Worm (Caenorhabditis elegans): Measurements from ENCODE around the gene F39B3.7.
"Not testable (repeated sequence)": the region's sequence is repeated elsewhere in the genome, so short reads cannot be mapped to it uniquely, and the experiment has no call there.

F39B3.7 gene

DNA sequence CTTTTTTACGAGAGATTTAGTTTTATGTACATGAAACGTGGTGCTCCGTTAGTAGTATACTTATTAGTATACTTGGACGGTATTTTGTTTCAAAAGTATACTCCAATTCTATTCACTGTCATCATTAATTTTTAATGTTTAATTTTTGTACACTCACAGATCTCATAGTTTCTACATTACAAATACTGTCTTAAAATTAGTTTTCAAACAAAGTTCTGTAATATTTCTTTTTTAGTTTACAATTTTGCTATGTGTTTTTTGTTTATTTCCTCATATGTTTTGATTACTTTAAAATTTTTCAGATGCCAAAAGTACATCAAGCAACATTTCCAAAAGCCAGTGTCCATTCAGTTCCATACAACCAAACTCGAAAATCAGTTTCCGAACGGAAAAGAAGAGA is 16.5 kb downstream of the F39B3.7 start, which contains the start of gene hlh-28:
Gene hlh-28 (plus strand): TSS at position 301 of the 400 bp plus-strand sequence.
- TF ChIP-seq fos-1 (tag; optimal IDR thresholded peaks at IDR 0.05); nhr-129 (tag; optimal IDR thresholded peaks at IDR 0.05); blmp-1 (tag; optimal IDR thresholded peaks at IDR 0.05; ENCODE audit: insufficient read depth): not testable (repeated sequence)

DNA sequence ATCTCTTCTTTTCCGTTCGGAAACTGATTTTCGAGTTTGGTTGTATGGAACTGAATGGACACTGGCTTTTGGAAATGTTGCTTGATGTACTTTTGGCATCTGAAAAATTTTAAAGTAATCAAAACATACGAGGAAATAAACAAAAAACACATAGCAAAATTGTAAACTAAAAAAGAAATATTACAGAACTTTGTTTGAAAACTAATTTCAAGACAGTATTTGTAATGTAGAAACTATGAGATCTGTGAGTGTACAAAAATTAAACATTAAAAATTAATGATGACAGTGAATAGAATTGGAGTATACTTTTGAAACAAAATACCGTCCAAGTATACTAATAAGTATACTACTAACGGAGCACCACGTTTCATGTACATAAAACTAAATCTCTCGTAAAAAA is 18.7 kb downstream of the F39B3.7 start, which contains the start of gene hlh-29:
Gene hlh-29 (minus strand): TSS at position 101 of the 400 bp plus-strand sequence.
- not testable (repeated sequence) for TF ChIP-seq lsy-2, dmd-4, ztf-11 (tag; optimal IDR thresholded peaks at IDR 0.05)

DNA sequence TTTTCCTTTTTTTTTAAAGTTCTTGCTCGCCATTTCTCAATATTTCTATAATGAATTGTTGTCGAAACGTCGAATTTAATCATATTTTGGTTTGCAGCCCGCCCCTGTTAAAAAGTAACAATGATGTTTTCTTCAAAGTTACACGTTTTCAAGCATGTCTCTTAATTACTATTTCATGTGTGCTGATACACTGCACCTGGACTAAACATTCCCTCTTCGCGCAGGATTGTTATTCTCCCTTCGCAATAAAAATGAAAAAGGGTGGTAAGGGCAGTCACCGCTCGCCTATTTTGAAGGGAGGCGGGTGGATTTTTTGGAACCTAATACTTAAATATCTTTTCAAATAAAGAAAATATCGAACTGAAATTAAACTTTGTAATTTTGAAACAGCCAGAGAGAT is 21.8 kb downstream of the F39B3.7 start:
- TF ChIP-seq unc-55 (GFP tag; optimal IDR thresholded peaks at IDR 0.05) (peak; percentile 53), nhr-12 (tag; optimal IDR thresholded peaks at IDR 0.05) (no peak), sma-9 (GFP tag; optimal IDR thresholded peaks at IDR 0.05) (peak; percentile 22), sma-9 (tag; optimal IDR thresholded peaks at IDR 0.05) (no peak), nhr-10 (tag; optimal IDR thresholded peaks at IDR 0.05) (no peak), ceh-16 (tag; optimal IDR thresholded peaks at IDR 0.05) (no peak), skn-1 (tag; optimal IDR thresholded peaks at IDR 0.05) (no peak), blmp-1 (tag; optimal IDR thresholded peaks at IDR 0.05; ENCODE audit: insufficient read depth) (no peak), alr-1 (tag; optimal IDR thresholded peaks at IDR 0.05) (no peak), ceh-82 (tag; optimal IDR thresholded peaks at IDR 0.05) (no peak), zag-1 (tag; optimal IDR thresholded peaks at IDR 0.05) (no peak), elt-1 (tag; optimal IDR thresholded peaks at IDR 0.05) (no peak), nhr-11 (tag; optimal IDR thresholded peaks at IDR 0.05) (no peak), dmd-4 (tag; optimal IDR thresholded peaks at IDR 0.05) (no peak), nhr-77 (tag; optimal IDR thresholded peaks at IDR 0.05) (peak; percentile 1), nhr-129 (tag; optimal IDR thresholded peaks at IDR 0.05) (peak; percentile 42), nhr-21 (tag; optimal IDR thresholded peaks at IDR 0.05) (peak; percentile 40), ztf-4 (tag; optimal IDR thresholded peaks at IDR 0.05) (no peak), ama-1 (optimal IDR thresholded peaks at IDR 0.05) (no peak), Y55F3AM.14 (GFP tag; optimal IDR thresholded peaks at IDR 0.05) (no peak), R02D3.7 (tag; optimal IDR thresholded peaks at IDR 0.05) (no peak), F13H6.1 (tag; optimal IDR thresholded peaks at IDR 0.05) (peak; percentile 33), C34F6.9 (tag; optimal IDR thresholded peaks at IDR 0.05) (no peak), ztf-1 (GFP tag; conservative IDR thresholded peaks at IDR 0.05) (no peak), gmeb-1 (tag; optimal IDR thresholded peaks at IDR 0.05) (no peak), lin-13 (GFP tag; optimal IDR thresholded peaks at IDR 0.05) (no peak), aly-2 (tag; optimal IDR thresholded peaks at IDR 0.05) (no peak), unc-39 (tag; optimal IDR thresholded peaks at IDR 0.05) (no peak), sma-3 (GFP tag; optimal IDR thresholded peaks at IDR 0.05) (peak; percentile 54), mdl-1 (tag; optimal IDR thresholded peaks at IDR 0.05) (no peak), sem-4 (tag; optimal IDR thresholded peaks at IDR 0.05) (no peak), egl-27 (tag; optimal IDR thresholded peaks at IDR 0.05) (no peak), lin-39 (tag; optimal IDR thresholded peaks at IDR 0.05) (no peak), lsy-2 (tag; optimal IDR thresholded peaks at IDR 0.05) (peak in 1 of 2 experiments; percentile 35), peb-1 (tag; optimal IDR thresholded peaks at IDR 0.05) (no peak), mab-5 (tag; optimal IDR thresholded peaks at IDR 0.05) (no peak), mbf-1 (tag; optimal IDR thresholded peaks at IDR 0.05) (no peak), elt-3 (tag; optimal IDR thresholded peaks at IDR 0.05) (no peak), nhr-23 (tag; optimal IDR thresholded peaks at IDR 0.05) (no peak), fos-1 (tag; optimal IDR thresholded peaks at IDR 0.05) (peak; percentile 50), ZK546.5 (tag; optimal IDR thresholded peaks at IDR 0.05) (no peak), snpc-4 (tag; optimal IDR thresholded peaks at IDR 0.05) (no peak), ztf-11 (tag; optimal IDR thresholded peaks at IDR 0.05) (no peak), unc-62 (GFP tag; optimal IDR thresholded peaks at IDR 0.05) (no peak), nhr-6 (tag; optimal IDR thresholded peaks at IDR 0.05) (peak; percentile 9), lin-11 (tag; optimal IDR thresholded peaks at IDR 0.05) (no peak), crh-2 (tag; optimal IDR thresholded peaks at IDR 0.05) (peak; percentile 16), nhr-237 (tag; optimal IDR thresholded peaks at IDR 0.05) (no peak), nhr-25 (tag; optimal IDR thresholded peaks at IDR 0.05) (peak; percentile 24)
